Worm (Caenorhabditis elegans) whole organism, L4 larva: Measurements from ENCODE around the gene dhhc-8.

Experiments
- F10B5.3 ChIP-seq: sonication (generic microtip); optimal IDR thresholded peaks from 2 replicates; lab custom pipeline; 2016; ENCODE audit warnings: mild to moderate bottlenecking, missing genetic modification characterization, missing compliant biosample characterization
- F37D6.2 ChIP-seq: sonication (generic microtip); optimal IDR thresholded peaks from 2 replicates; lab custom pipeline; 2016; ENCODE audit warnings: mild to moderate bottlenecking, missing genetic modification characterization, missing compliant biosample characterization
- F49E8.2 ChIP-seq: sonication (generic microtip); optimal IDR thresholded peaks from 2 replicates; lab custom pipeline; 2016; ENCODE audit warnings: missing compliant biosample characterization, mild to moderate bottlenecking, missing genetic modification characterization, borderline replicate concordance
- Y105C5A.15 ChIP-seq: fragments of 200-800 bp; sonication (Bioruptor generic); IDR thresholded peaks from 2 replicates; pipeline ENCODE4 v1.3.6; 2022; ENCODE audit warnings: missing genetic modification characterization, missing compliant biosample characterization
- Y5F2A.4 ChIP-seq: fragments of 200-800 bp; sonication (Bioruptor generic); optimal IDR thresholded peaks from 2 replicates; lab custom pipeline; 2018; ENCODE audit warnings: mild to moderate bottlenecking, missing genetic modification characterization, missing compliant biosample characterization
- ZK546.5 ChIP-seq, 2 experiments: sonication (generic microtip); optimal IDR thresholded peaks; 2 replicates each; lab custom pipeline; 2017; ENCODE audit warnings: missing biosample characterization in 2 of 2, missing genetic modification characterization in 2 of 2
- aha-1 ChIP-seq: fragments of 150-350 bp; peaks from one replicate; lab custom pipeline; 2014; ENCODE audit warnings: missing biosample characterization, missing genetic modification characterization
- ama-1 ChIP-seq: fragments of 150-350 bp; optimal IDR thresholded peaks from 2 replicates; lab custom pipeline; 2014; ENCODE audit warnings: inconsistent platforms, mixed read lengths
- ceh-20 ChIP-seq: fragments of 200-800 bp; sonication (Bioruptor generic); IDR thresholded peaks from 2 replicates; pipeline ENCODE4 v1.3.6; 2022; ENCODE audit warnings: missing genetic modification reagents, missing genetic modification characterization, missing compliant biosample characterization
- ceh-32 ChIP-seq: sonication (generic microtip); optimal IDR thresholded peaks from 2 replicates; lab custom pipeline; 2016; ENCODE audit warnings: mild to moderate bottlenecking, missing genetic modification characterization, missing compliant biosample characterization; ENCODE audit not compliant: poor library complexity
- ceh-82 ChIP-seq: sonication (generic microtip); optimal IDR thresholded peaks from 2 replicates; lab custom pipeline; 2017; ENCODE audit warnings: missing biosample characterization, missing genetic modification characterization
- ctbp-1 ChIP-seq: fragments of 200-800 bp; sonication (Bioruptor generic); IDR thresholded peaks from 2 replicates; pipeline ENCODE4 v1.3.6; 2022; ENCODE audit warnings: missing genetic modification reagents, missing genetic modification characterization, missing compliant biosample characterization
- daf-16 ChIP-seq, 3 experiments: sonication (generic microtip); optimal IDR thresholded peaks; 2 replicates each; lab custom pipeline; 2016 to 2017; ENCODE audit warnings: missing genetic modification characterization in 3 of 3, missing genetic modification reagents in 3 of 3, mild to moderate bottlenecking in 2 of 3, missing compliant biosample characterization in 2 of 3, missing biosample characterization in 1 of 3, moderate library complexity in 1 of 3
- daf-8 ChIP-seq: fragments of 200-800 bp; sonication (Bioruptor generic); IDR thresholded peaks from 2 replicates; pipeline ENCODE4 v1.3.6; 2022; ENCODE audit warnings: missing genetic modification characterization, missing compliant biosample characterization
- dmd-6 ChIP-seq: fragments of 200-800 bp; sonication (Bioruptor generic); IDR thresholded peaks from 2 replicates; pipeline ENCODE4 v1.3.6; 2022; ENCODE audit warnings: missing genetic modification reagents, missing genetic modification characterization, missing compliant biosample characterization
- dmd-9 ChIP-seq: fragments of 200-800 bp; sonication (Bioruptor generic); IDR thresholded peaks from 2 replicates; pipeline ENCODE4 v1.3.6; 2022; ENCODE audit warnings: missing genetic modification reagents, missing genetic modification characterization, missing compliant biosample characterization
- dve-1 ChIP-seq: sonication (generic microtip); optimal IDR thresholded peaks from 2 replicates; lab custom pipeline; 2017; ENCODE audit warnings: antibody characterized with exemption, mild to moderate bottlenecking, missing genetic modification characterization, missing compliant biosample characterization; ENCODE audit not compliant: insufficient read depth
- egl-27 ChIP-seq: sonication (generic microtip); optimal IDR thresholded peaks from 3 replicates; lab custom pipeline; 2017; ENCODE audit warnings: missing biosample characterization, missing genetic modification reagents, missing genetic modification characterization
- egl-43 ChIP-seq: fragments of 200-800 bp; sonication (Bioruptor generic); IDR thresholded peaks from 2 replicates; pipeline ENCODE4 v1.3.6; 2022; ENCODE audit warnings: missing genetic modification reagents, missing genetic modification characterization, missing compliant biosample characterization
- fos-1 ChIP-seq: fragments of 150-350 bp; optimal IDR thresholded peaks from 2 replicates; lab custom pipeline; 2014; ENCODE audit warnings: missing biosample characterization, missing genetic modification characterization
- hif-1 ChIP-seq, 2 experiments: sonication (generic microtip); optimal IDR thresholded peaks; 2 replicates each; lab custom pipeline; 2016 to 2017; ENCODE audit warnings: missing compliant biosample characterization in 2 of 2, missing genetic modification characterization in 2 of 2, missing genetic modification reagents in 2 of 2, missing genotype in 2 of 2, mild to moderate bottlenecking in 1 of 2
- hlh-30 ChIP-seq: sonication (generic microtip); optimal IDR thresholded peaks from 2 replicates; lab custom pipeline; 2017; ENCODE audit warnings: antibody characterized with exemption, mild to moderate bottlenecking, missing genetic modification characterization, missing compliant biosample characterization; ENCODE audit not compliant: insufficient read depth
- lim-7 ChIP-seq: fragments of 200-800 bp; sonication (Bioruptor generic); IDR thresholded peaks from 2 replicates; pipeline ENCODE4 v1.3.6; 2022; ENCODE audit warnings: missing genetic modification characterization, missing compliant biosample characterization
- lin-29 ChIP-seq: fragments of 200-800 bp; sonication (Bioruptor generic); IDR thresholded peaks from 2 replicates; pipeline ENCODE4 v1.3.6; 2022; ENCODE audit warnings: missing genetic modification reagents, missing genetic modification characterization, missing compliant biosample characterization
- lin-38 ChIP-seq: fragments of 200-800 bp; sonication (Bioruptor generic); IDR thresholded peaks from 2 replicates; pipeline ENCODE4 v1.3.6; 2022; ENCODE audit warnings: missing genetic modification reagents, missing genetic modification characterization, missing compliant biosample characterization
- lsy-2 ChIP-seq, 2 experiments: fragments of 150-350 bp in 1 of 2; sonication (generic microtip) in 1 of 2; optimal IDR thresholded peaks; 2 replicates each; lab custom pipeline; 2014 to 2017; ENCODE audit warnings: missing biosample characterization in 2 of 2, missing genetic modification characterization in 2 of 2
- madf-9 ChIP-seq: fragments of 200-800 bp; sonication (Bioruptor generic); conservative IDR thresholded peaks from 2 replicates; pipeline ENCODE4 v1.3.6; 2022; ENCODE audit warnings: missing genetic modification reagents, missing genetic modification characterization, missing compliant biosample characterization
- mdl-1 ChIP-seq, 2 experiments: fragments of 150-350 bp in 1 of 2; sonication (generic microtip) in 1 of 2; optimal IDR thresholded peaks; 2 replicates each; lab custom pipeline; 2014 to 2017; ENCODE audit warnings: missing biosample characterization in 2 of 2, missing genetic modification characterization in 2 of 2
- mep-1 ChIP-seq: fragments of 150-350 bp; sonication (generic microtip); optimal IDR thresholded peaks from 3 replicates; lab custom pipeline; 2014; ENCODE audit warnings: missing biosample characterization, missing genetic modification characterization
- nhr-10 ChIP-seq: fragments of 150-350 bp; optimal IDR thresholded peaks from 2 replicates; lab custom pipeline; 2014; ENCODE audit warnings: missing biosample characterization, missing genetic modification characterization
- nhr-102 ChIP-seq: sonication (generic microtip); optimal IDR thresholded peaks from 2 replicates; lab custom pipeline; 2016; ENCODE audit warnings: mild to moderate bottlenecking, missing genetic modification characterization, moderate library complexity, missing compliant biosample characterization
- nhr-11 ChIP-seq: fragments of 150-350 bp; optimal IDR thresholded peaks from 2 replicates; lab custom pipeline; 2014; ENCODE audit warnings: missing biosample characterization, missing genetic modification characterization
- nhr-111 ChIP-seq: fragments of 200-800 bp; sonication (Bioruptor generic); optimal IDR thresholded peaks from 2 replicates; lab custom pipeline; 2018; ENCODE audit warnings: mild to moderate bottlenecking, missing genetic modification characterization, missing compliant biosample characterization
- nhr-25 ChIP-seq: sonication (generic microtip); optimal IDR thresholded peaks from 2 replicates; lab custom pipeline; 2017; ENCODE audit warnings: missing genetic modification characterization, mild to moderate bottlenecking, missing compliant biosample characterization, antibody characterized with exemption, moderate library complexity, borderline replicate concordance; ENCODE audit not compliant: insufficient read depth
- nhr-6 ChIP-seq: fragments of 150-350 bp; optimal IDR thresholded peaks from 2 replicates; lab custom pipeline; 2014; ENCODE audit warnings: missing biosample characterization, missing genetic modification characterization
- sdz-12 ChIP-seq: fragments of 200-800 bp; sonication (Bioruptor generic); optimal IDR thresholded peaks from 2 replicates; lab custom pipeline; 2018; ENCODE audit warnings: mild to moderate bottlenecking, missing genetic modification characterization, missing compliant biosample characterization
- set-16 ChIP-seq: fragments of 200-800 bp; sonication (Bioruptor generic); IDR thresholded peaks from 2 replicates; pipeline ENCODE4 v1.3.6; 2022; ENCODE audit warnings: missing genetic modification reagents, missing genetic modification characterization, missing compliant biosample characterization
- snpc-4 ChIP-seq: fragments of 150-350 bp; optimal IDR thresholded peaks from 2 replicates; lab custom pipeline; 2014; ENCODE audit warnings: missing biosample characterization, missing genetic modification characterization
- tra-1 ChIP-seq: fragments of 200-800 bp; sonication (Bioruptor generic); IDR thresholded peaks from 2 replicates; pipeline ENCODE4 v1.3.6; 2022; ENCODE audit warnings: missing genetic modification reagents, missing genetic modification characterization, missing compliant biosample characterization
- vab-7 ChIP-seq: fragments of 200-800 bp; sonication (Bioruptor generic); IDR thresholded peaks from 2 replicates; pipeline ENCODE4 v1.3.6; 2022; ENCODE audit warnings: missing genetic modification reagents, missing genetic modification characterization, missing compliant biosample characterization
- zfp-3 ChIP-seq: fragments of 200-800 bp; sonication (Bioruptor generic); conservative IDR thresholded peaks from 2 replicates; pipeline ENCODE4 v1.3.6; 2022; ENCODE audit warnings: missing genetic modification reagents, missing genetic modification characterization, missing compliant biosample characterization
- zip-11 ChIP-seq: fragments of 200-800 bp; sonication (Bioruptor generic); IDR thresholded peaks from 2 replicates; pipeline ENCODE4 v1.3.6; 2022; ENCODE audit warnings: missing genetic modification characterization, missing compliant biosample characterization
- ztf-11 ChIP-seq: fragments of 150-350 bp; optimal IDR thresholded peaks from 2 replicates; lab custom pipeline; 2014; ENCODE audit warnings: missing biosample characterization, missing genetic modification characterization

dhhc-8 gene

ce11 chrIII:13062414-13062965 is 44.9 kb upstream of the dhhc-8 start (continued):
- 0 out of 2 replicates have a peak, but pooled peaks have one; percentile 51 for TF ChIP-seq Y105C5A.15
- no peak for TF ChIP-seq ceh-82 (tag; lab: Kevin White, UChicago)
- peak; percentile 93 for TF ChIP-seq ctbp-1 (GFP tag; lab: Robert Waterston, UW)
- TF ChIP-seq zfp-3 (GFP tag; lab: Robert Waterston, UW), result no peak
- 0 out of 2 replicates have a peak, but pooled peaks have one; percentile 54 for TF ChIP-seq madf-9 (GFP tag; lab: Robert Waterston, UW)
- TF ChIP-seq aha-1 (tag; lab: Kevin White, UChicago), result peak; percentile 99
- TF ChIP-seq lin-29 (GFP tag; lab: Robert Waterston, UW), result no peak
- TF ChIP-seq nhr-102 (tag; lab: Kevin White, UChicago), result peak; percentile 72
- TF ChIP-seq F49E8.2 (tag; lab: Kevin White, UChicago), result no peak
- TF ChIP-seq ztf-11 (tag; lab: Kevin White, UChicago), result no peak
- TF ChIP-seq Y5F2A.4 (GFP tag; lab: Kevin White, UChicago), result no peak
- peak; percentile 85 for TF ChIP-seq egl-43 (GFP tag; lab: Robert Waterston, UW)
- peak; percentile 31 to 77 for TF ChIP-seq daf-16 (GFP tag; optimal IDR thresholded peaks at IDR 0.05; lab: Kevin White, UChicago)
- TF ChIP-seq daf-16 (tag; optimal IDR thresholded peaks at IDR 0.05; lab: Kevin White, UChicago), result peak; percentile 84
- TF ChIP-seq F37D6.2 (tag; lab: Kevin White, UChicago), result peak; percentile 85
- TF ChIP-seq nhr-10, result no peak
- TF ChIP-seq hif-1 (tag; optimal IDR thresholded peaks at IDR 0.05; lab: Kevin White, UChicago), result peak; percentile 9 to 67
- peak; percentile 66 for TF ChIP-seq nhr-111 (GFP tag; lab: Kevin White, UChicago)
- TF ChIP-seq snpc-4 (tag; lab: Kevin White, UChicago), result peak; percentile 28
- TF ChIP-seq ama-1 (lab: Kevin White, UChicago), result no peak
- peak; percentile 78 for TF ChIP-seq nhr-11 (tag; lab: Kevin White, UChicago)

DNA sequence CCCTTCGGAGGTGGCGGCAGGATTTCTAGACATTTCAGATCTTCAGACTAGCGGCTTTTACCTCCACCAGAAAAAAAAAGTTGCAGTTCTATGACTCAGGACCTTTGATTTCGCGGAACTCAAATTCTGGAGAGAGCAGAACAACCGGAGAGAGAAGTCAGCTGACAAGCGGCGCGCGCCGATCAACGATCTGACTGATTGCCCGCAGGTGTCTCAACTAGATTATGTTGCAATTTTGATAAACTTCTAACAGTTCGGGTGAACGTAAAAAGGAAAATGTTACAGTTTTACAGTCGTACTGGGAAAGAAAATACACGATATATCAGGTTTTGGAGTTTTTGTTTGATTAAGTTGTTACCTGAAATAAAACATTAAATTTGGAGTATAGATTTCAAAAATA is 44.4 kb upstream of the dhhc-8 start:
- no peak for TF ChIP-seq ZK546.5 (tag; optimal IDR thresholded peaks at IDR 0.05; lab: Kevin White, UChicago)
- TF ChIP-seq nhr-6, result no peak
- no peak for TF ChIP-seq aha-1 (tag; lab: Kevin White, UChicago)
- TF ChIP-seq dmd-9 (GFP tag; lab: Robert Waterston, UW), result no peak
- no peak for TF ChIP-seq fos-1 (tag; lab: Kevin White, UChicago)
- no peak for TF ChIP-seq set-16
- TF ChIP-seq nhr-102 (tag; lab: Kevin White, UChicago), result no peak
- TF ChIP-seq ceh-32 (tag; lab: Kevin White, UChicago), result no peak
- no peak for TF ChIP-seq daf-8 (GFP tag; lab: Robert Waterston, UW)
- no peak for TF ChIP-seq zfp-3 (GFP tag; lab: Robert Waterston, UW)
- no peak for TF ChIP-seq vab-7 (GFP tag; lab: Robert Waterston, UW)
- TF ChIP-seq nhr-25 (tag; lab: Kevin White, UChicago), result no peak
- TF ChIP-seq egl-27 (tag; lab: Kevin White, UChicago), result no peak
- no peak for TF ChIP-seq F10B5.3 (tag; lab: Kevin White, UChicago)

ce11 chrIII:13064213-13065184 is 42.9 kb upstream of the dhhc-8 start:
- TF ChIP-seq lim-7 (GFP tag; lab: Robert Waterston, UW) (no peak), dve-1 (tag; lab: Kevin White, UChicago) (peak; percentile 7), ceh-20 (GFP tag; lab: Robert Waterston, UW) (no peak), aha-1 (tag; lab: Kevin White, UChicago) (peak; percentile 75), tra-1 (GFP tag; lab: Robert Waterston, UW) (0 out of 2 replicates have a peak, but pooled peaks have one; percentile 8), mdl-1 (tag; optimal IDR thresholded peaks at IDR 0.05; lab: Kevin White, UChicago) (peak in 1 of 2 experiments; percentile 20), sdz-12 (GFP tag; lab: Kevin White, UChicago) (no peak), Y105C5A.15 (no peak), lsy-2 (tag; optimal IDR thresholded peaks at IDR 0.05; lab: Kevin White, UChicago) (peak in 1 of 2 experiments; percentile 36), zip-11 (GFP tag; lab: Robert Waterston, UW) (no peak), dmd-6 (GFP tag; lab: Robert Waterston, UW) (no peak), lin-38 (GFP tag; lab: Robert Waterston, UW) (no peak), mep-1 (tag; lab: Kevin White, UChicago) (peak; percentile 22), hlh-30 (tag; lab: Kevin White, UChicago) (peak; percentile 89)
